Fruit fly (Drosophila melanogaster) whole organism, embryonic: Measurements from ENCODE around the gene CG46430.

Source experiments
- ATbp ChIP-seq: fragments of 200-800 bp; sonication (Bioruptor generic); optimal IDR thresholded peaks from 2 replicates; lab custom pipeline; 2017; ENCODE audit warnings: missing biosample characterization, mild to moderate bottlenecking, missing genetic modification characterization, missing genetic modification reagents
- Bgb ChIP-seq: fragments of 200-800 bp; sonication (Bioruptor generic); IDR thresholded peaks from 2 replicates; pipeline ENCODE4 v1.3.6; 2022; ENCODE audit warnings: missing biosample characterization, missing genetic modification characterization; ENCODE audit not compliant: partially characterized antibody
- Bteb2 ChIP-seq: fragments of 200-800 bp; sonication (Bioruptor generic); optimal IDR thresholded peaks from 2 replicates; lab custom pipeline; 2016; ENCODE audit warnings: missing biosample characterization, missing genetic modification characterization
- CG10366 ChIP-seq: fragments of 200-800 bp; sonication (Bioruptor generic); IDR thresholded peaks from 2 replicates; pipeline ENCODE4 v1.3.6; 2022; ENCODE audit warnings: missing biosample characterization, missing genetic modification characterization
- CG10979 ChIP-seq: fragments of 200-800 bp; sonication (Bioruptor generic); optimal IDR thresholded peaks from 2 replicates; lab custom pipeline; 2018; ENCODE audit warnings: missing biosample characterization, mild to moderate bottlenecking, missing genetic modification characterization, moderate library complexity
- CG11504 ChIP-seq: fragments of 200-800 bp; sonication (Bioruptor generic); optimal IDR thresholded peaks from 3 replicates; lab custom pipeline; 2019; ENCODE audit warnings: missing biosample characterization, mild to moderate bottlenecking, missing genetic modification characterization, moderate library complexity
- CG12659 ChIP-seq: fragments of 200-800 bp; sonication (Bioruptor generic); optimal IDR thresholded peaks from 3 replicates; lab custom pipeline; 2017; ENCODE audit warnings: mild to moderate bottlenecking, missing biosample characterization, missing genetic modification reagents, missing genetic modification characterization
- CG13775 ChIP-seq: fragments of 200-800 bp; sonication (Bioruptor generic); optimal IDR thresholded peaks from 3 replicates; lab custom pipeline; 2017; ENCODE audit warnings: missing biosample characterization, mild to moderate bottlenecking, missing genetic modification characterization
- CG14710 ChIP-seq: fragments of 200-800 bp; sonication (Bioruptor generic); optimal IDR thresholded peaks from 3 replicates; lab custom pipeline; 2019; ENCODE audit warnings: missing biosample characterization, mild to moderate bottlenecking, missing genetic modification characterization, moderate library complexity
- CG15601 ChIP-seq: fragments of 200-800 bp; sonication (Bioruptor generic); optimal IDR thresholded peaks from 3 replicates; lab custom pipeline; 2019; ENCODE audit warnings: missing biosample characterization, mild to moderate bottlenecking, missing genetic modification characterization, moderate library complexity
- CG17186 ChIP-seq: fragments of 200-800 bp; sonication (Bioruptor generic); optimal IDR thresholded peaks from 3 replicates; lab custom pipeline; 2017; ENCODE audit warnings: missing biosample characterization, missing genetic modification reagents, missing genetic modification characterization
- CG17359 ChIP-seq: fragments of 200-800 bp; sonication (Bioruptor generic); optimal IDR thresholded peaks from 3 replicates; lab custom pipeline; 2018; ENCODE audit warnings: missing biosample characterization, mild to moderate bottlenecking, missing genetic modification characterization, moderate library complexity
- CG18262 ChIP-seq: fragments of 200-800 bp; optimal IDR thresholded peaks from 3 replicates; lab custom pipeline; 2019; ENCODE audit warnings: missing biosample characterization, mild to moderate bottlenecking, missing genetic modification characterization, moderate library complexity
- CG1832 ChIP-seq: fragments of 200-800 bp; sonication (Bioruptor generic); optimal IDR thresholded peaks from 2 replicates; lab custom pipeline; 2017; ENCODE audit warnings: missing biosample characterization, mild to moderate bottlenecking, missing genetic modification characterization, inconsistent platforms
- CG18764 ChIP-seq: fragments of 200-800 bp; sonication (Bioruptor generic); optimal IDR thresholded peaks from 3 replicates; lab custom pipeline; 2016; ENCODE audit warnings: missing biosample characterization, missing genetic modification characterization
- CG2889 ChIP-seq: fragments of 200-800 bp; sonication (Bioruptor generic); IDR thresholded peaks from 3 replicates; pipeline ENCODE4 v1.3.6; 2022; ENCODE audit warnings: missing biosample characterization, missing genetic modification characterization
- CG4360 ChIP-seq: fragments of 200-800 bp; sonication (Bioruptor generic); IDR thresholded peaks from 2 replicates; pipeline ENCODE4 v1.3.6; 2022; ENCODE audit warnings: missing biosample characterization, missing genetic modification characterization
- CG4820 ChIP-seq: fragments of 200-800 bp; sonication (Bioruptor generic); optimal IDR thresholded peaks from 3 replicates; lab custom pipeline; 2016; ENCODE audit warnings: missing biosample characterization, missing genetic modification characterization
- CG5180 ChIP-seq: fragments of 200-800 bp; sonication (Bioruptor generic); optimal IDR thresholded peaks from 3 replicates; lab custom pipeline; 2017; ENCODE audit warnings: missing biosample characterization, missing genetic modification characterization, mild to moderate bottlenecking, moderate library complexity, missing genetic modification reagents
- CG6254 ChIP-seq: fragments of 200-800 bp; sonication (Bioruptor generic); optimal IDR thresholded peaks from 3 replicates; lab custom pipeline; 2017; ENCODE audit warnings: mild to moderate bottlenecking, missing biosample characterization, missing genetic modification reagents, missing genetic modification characterization
- CG6654 ChIP-seq: fragments of 200-800 bp; sonication (Bioruptor generic); optimal IDR thresholded peaks from 2 replicates; lab custom pipeline; 2017; ENCODE audit warnings: missing biosample characterization, mild to moderate bottlenecking, missing genetic modification characterization
- CG7839 ChIP-seq: fragments of 200-800 bp; sonication (Bioruptor generic); optimal IDR thresholded peaks from 3 replicates; lab custom pipeline; 2018; ENCODE audit warnings: missing biosample characterization, mild to moderate bottlenecking, missing genetic modification characterization, moderate library complexity
- CoRest ChIP-seq: fragments of 200-800 bp; sonication (Bioruptor generic); optimal IDR thresholded peaks from 3 replicates; lab custom pipeline; 2018; ENCODE audit warnings: missing biosample characterization, mild to moderate bottlenecking, missing genetic modification characterization, moderate library complexity
- D19A ChIP-seq: fragments of 200-800 bp; optimal IDR thresholded peaks from 3 replicates; lab custom pipeline; 2019; ENCODE audit warnings: missing biosample characterization, mild to moderate bottlenecking, missing genetic modification characterization, moderate library complexity
- D19B ChIP-seq: fragments of 200-800 bp; sonication (Bioruptor generic); optimal IDR thresholded peaks from 2 replicates; lab custom pipeline; 2017; ENCODE audit warnings: missing biosample characterization, mild to moderate bottlenecking, missing genetic modification characterization
- Ets65A ChIP-seq: fragments of 200-800 bp; sonication (Bioruptor generic); peaks from one replicate; lab custom pipeline; 2016; ENCODE audit warnings: missing biosample characterization, missing genetic modification characterization
- Poxn ChIP-seq: fragments of 200-800 bp; sonication (Bioruptor generic); IDR thresholded peaks from 2 replicates; pipeline ENCODE4 v1.3.6; 2022; ENCODE audit warnings: missing biosample characterization, missing genetic modification characterization
- Scr ChIP-seq: fragments of 200-800 bp; sonication (Bioruptor generic); IDR thresholded peaks from 2 replicates; pipeline ENCODE4 v1.3.6; 2022; ENCODE audit warnings: missing biosample characterization, missing genetic modification characterization; ENCODE audit not compliant: partially characterized antibody
- Sox100B ChIP-seq: fragments of 200-800 bp; sonication (Bioruptor generic); optimal IDR thresholded peaks from 3 replicates; lab custom pipeline; 2018; ENCODE audit warnings: missing biosample characterization, mild to moderate bottlenecking, missing genetic modification characterization
- Ssrp ChIP-seq: fragments of 200-800 bp; sonication (Bioruptor generic); optimal IDR thresholded peaks from 2 replicates; lab custom pipeline; 2018; ENCODE audit warnings: missing biosample characterization, mild to moderate bottlenecking, missing genetic modification characterization, moderate library complexity
- Stat92E ChIP-seq, 3 experiments: fragments of >200 bp in 2 of 3; fragments of 200-800 bp in 1 of 3; sonication (Bioruptor generic) in 1 of 3; optimal IDR thresholded peaks; 2 replicates each; lab custom pipeline; 2017 to 2019; ENCODE audit warnings: missing biosample characterization in 3 of 3, missing genetic modification characterization in 3 of 3, mild to moderate bottlenecking in 1 of 3, moderate library complexity in 1 of 3
- Xbp1 ChIP-seq: fragments of 200-800 bp; sonication (Bioruptor generic); optimal IDR thresholded peaks from 3 replicates; lab custom pipeline; 2016; ENCODE audit warnings: missing biosample characterization, mild to moderate bottlenecking, missing genetic modification characterization
- al ChIP-seq: fragments of 200-800 bp; sonication (Bioruptor generic); IDR thresholded peaks from 2 replicates; pipeline ENCODE4 v1.3.6; 2022; ENCODE audit warnings: missing biosample characterization, missing genetic modification characterization
- bcd ChIP-seq: fragments of 200-800 bp; sonication (Bioruptor generic); optimal IDR thresholded peaks from 2 replicates; lab custom pipeline; 2017; ENCODE audit warnings: missing biosample characterization, mild to moderate bottlenecking, missing genetic modification characterization
- danr ChIP-seq: fragments of 200-800 bp; sonication (Bioruptor generic); IDR thresholded peaks from 2 replicates; pipeline ENCODE4 v1.3.6; 2022; ENCODE audit warnings: missing biosample characterization, missing genetic modification characterization
- dpn ChIP-seq, 2 experiments: fragments of 200-800 bp; sonication (Bioruptor generic); optimal IDR thresholded peaks; 3 replicates each; lab custom pipeline; 2016; ENCODE audit warnings: missing biosample characterization in 2 of 2, missing genetic modification characterization in 2 of 2
- dysf ChIP-seq: fragments of 200-800 bp; sonication (Bioruptor generic); IDR thresholded peaks from 3 replicates; pipeline ENCODE4 v1.3.6; 2022; ENCODE audit warnings: missing biosample characterization, missing genetic modification characterization
- grau ChIP-seq: fragments of 200-800 bp; optimal IDR thresholded peaks from 3 replicates; lab custom pipeline; 2019; ENCODE audit warnings: missing biosample characterization, mild to moderate bottlenecking, missing genetic modification characterization, moderate library complexity
- lab ChIP-seq: fragments of 200-800 bp; sonication (Bioruptor generic); optimal IDR thresholded peaks from 3 replicates; lab custom pipeline; 2017; ENCODE audit warnings: missing biosample characterization, missing genetic modification characterization, mild to moderate bottlenecking, moderate library complexity, missing genetic modification reagents
- nmo ChIP-seq: fragments of 200-800 bp; sonication (Bioruptor generic); optimal IDR thresholded peaks from 2 replicates; lab custom pipeline; 2018; ENCODE audit warnings: missing biosample characterization, mild to moderate bottlenecking, missing genetic modification characterization, moderate library complexity
- oc ChIP-seq: fragments of 200-800 bp; sonication (Bioruptor generic); optimal IDR thresholded peaks from 2 replicates; lab custom pipeline; 2018; ENCODE audit warnings: missing biosample characterization, mild to moderate bottlenecking, missing genetic modification characterization, moderate library complexity
- phol ChIP-seq: fragments of 200-800 bp; sonication (Bioruptor generic); optimal IDR thresholded peaks from 3 replicates; lab custom pipeline; 2018; ENCODE audit warnings: missing biosample characterization, mild to moderate bottlenecking, missing genetic modification characterization, moderate library complexity
- row ChIP-seq: fragments of 200-800 bp; sonication (Bioruptor generic); IDR thresholded peaks from 3 replicates; pipeline ENCODE4 v1.3.6; 2022; ENCODE audit warnings: missing biosample characterization, missing genetic modification characterization
- sisA ChIP-seq: fragments of 200-800 bp; sonication (Bioruptor generic); IDR thresholded peaks from 2 replicates; pipeline ENCODE4 v1.3.6; 2022; ENCODE audit warnings: missing biosample characterization, missing genetic modification characterization
- sqz ChIP-seq: fragments of 200-800 bp; sonication (Bioruptor generic); optimal IDR thresholded peaks from 3 replicates; lab custom pipeline; 2018; ENCODE audit warnings: missing biosample characterization, mild to moderate bottlenecking, missing genetic modification characterization
- unc-4 ChIP-seq: fragments of 200-800 bp; sonication (Bioruptor generic); IDR thresholded peaks from 2 replicates; pipeline ENCODE4 v1.3.6; 2022; ENCODE audit warnings: missing biosample characterization, missing genetic modification characterization; ENCODE audit not compliant: partially characterized antibody
- wor ChIP-seq: fragments of 200-800 bp; sonication (Bioruptor generic); IDR thresholded peaks from 2 replicates; pipeline ENCODE4 v1.3.6; 2022; ENCODE audit warnings: missing biosample characterization, missing genetic modification characterization
- z ChIP-seq: fragments of 200-800 bp; sonication (Bioruptor generic); IDR thresholded peaks from 3 replicates; pipeline ENCODE4 v1.3.6; 2022; ENCODE audit warnings: missing biosample characterization, missing genetic modification characterization

Gene CG46430

DNA sequence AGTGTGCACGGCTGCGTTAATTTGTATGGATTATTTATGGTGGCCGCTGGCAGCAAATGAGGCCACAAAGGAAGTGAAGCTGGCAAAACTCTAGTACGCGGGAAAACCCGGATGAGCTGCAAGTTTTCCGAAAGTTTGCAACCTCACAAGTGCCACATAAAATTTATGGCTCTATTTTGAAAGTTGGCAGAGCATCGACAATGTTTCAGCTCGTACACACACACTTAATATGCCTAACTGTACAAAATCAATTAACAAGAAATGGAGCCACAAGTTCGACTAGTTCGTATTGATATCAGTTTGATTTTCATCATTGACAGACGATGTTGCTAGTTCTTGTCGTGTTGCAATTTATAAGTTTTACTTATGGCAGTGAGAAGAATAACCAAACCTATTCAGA, at the start of gene CG46430:
Gene CG46430, plus strand, starts transcription at position 301 of the 400 bp plus-strand sequence.
- TF ChIP-seq CG1832 (GFP tag; lab: Kevin White, UChicago) (no peak), z (GFP tag; lab: Robert Waterston, UW) (no peak), Ets65A (peak; percentile 65), row (GFP tag; lab: Robert Waterston, UW) (no peak), Poxn (GFP tag; lab: Robert Waterston, UW) (no peak)

DNA sequence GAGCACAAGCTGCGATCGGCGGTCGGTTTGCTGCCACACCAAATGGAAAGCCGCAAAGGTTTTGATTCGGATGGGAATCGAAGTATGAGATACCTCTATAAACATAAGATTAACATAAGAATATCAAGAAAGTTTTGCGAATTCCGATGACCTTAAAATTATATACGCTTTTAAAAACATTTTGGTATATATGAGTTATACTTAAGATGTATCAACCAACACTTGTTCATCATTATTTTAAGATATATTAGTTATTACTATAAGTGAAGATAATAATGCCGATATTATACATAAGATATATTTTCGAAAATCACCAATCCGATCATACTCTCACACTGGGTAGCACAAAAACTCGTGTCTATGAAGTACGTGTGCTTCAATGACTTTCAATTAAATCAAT, 49.6 kb upstream of the CG46430 start:
- TF ChIP-seq Bgb (GFP tag; lab: Robert Waterston, UW) = no peak
- TF ChIP-seq sisA (GFP tag; lab: Robert Waterston, UW) = no peak
- peak; percentile 77 for TF ChIP-seq CG11504
- peak; percentile 29 for TF ChIP-seq CG15601
- TF ChIP-seq oc = peak; percentile 39
- peak; percentile 24 for TF ChIP-seq D19B (GFP tag; lab: Kevin White, UChicago)
- peak; percentile 2 for TF ChIP-seq CG12659 (GFP tag; lab: Kevin White, UChicago)
- TF ChIP-seq bcd (GFP tag; lab: Kevin White, UChicago) = peak; percentile 21
- peak; percentile 72 for TF ChIP-seq phol (tag; lab: Kevin White, UChicago)
- peak; percentile 61 for TF ChIP-seq CG10979 (tag; lab: Kevin White, UChicago)
- TF ChIP-seq Scr (GFP tag; lab: Robert Waterston, UW) = no peak
- TF ChIP-seq lab (GFP tag; lab: Kevin White, UChicago) = peak; percentile 11
- TF ChIP-seq dpn (GFP tag; optimal IDR thresholded peaks at IDR 0.05; lab: Kevin White, UChicago) = peak in 1 of 2 experiments; percentile 42
- TF ChIP-seq CG6254 (GFP tag; lab: Kevin White, UChicago) = peak; percentile 41
- TF ChIP-seq CG14710 = peak; percentile 21
- TF ChIP-seq CG5180 (GFP tag; lab: Kevin White, UChicago) = peak; percentile 11
- TF ChIP-seq CG2889 (GFP tag; lab: Robert Waterston, UW) = no peak
- peak; percentile 18 for TF ChIP-seq CG4820 (GFP tag; lab: Kevin White, UChicago)
- no peak for TF ChIP-seq CG18764
- peak; percentile 49 for TF ChIP-seq CG7839 (tag; lab: Kevin White, UChicago)
- TF ChIP-seq Ssrp (tag; lab: Kevin White, UChicago) = peak; percentile 64
- peak; percentile 12 for TF ChIP-seq CG6654 (GFP tag; lab: Kevin White, UChicago)
- TF ChIP-seq CG17186 = no peak
- TF ChIP-seq sqz = no peak
- peak; percentile 55 for TF ChIP-seq CG18262 (tag; lab: Kevin White, UChicago)
- TF ChIP-seq wor = peak; percentile 49
- peak; percentile 37 for TF ChIP-seq Xbp1 (GFP tag; lab: Kevin White, UChicago)
- TF ChIP-seq nmo (GFP tag; lab: Kevin White, UChicago) = peak; percentile 74
- TF ChIP-seq Bteb2 (GFP tag; lab: Kevin White, UChicago) = no peak
- no peak for TF ChIP-seq unc-4 (GFP tag; lab: Robert Waterston, UW)
- no peak for TF ChIP-seq Stat92E (GFP tag; optimal IDR thresholded peaks at IDR 0.05; lab: Kevin White, UChicago)
- peak; percentile 32 for TF ChIP-seq ATbp
- 0 out of 2 replicates have a peak, but pooled peaks have one; percentile 17 for TF ChIP-seq CG10366 (GFP tag; lab: Robert Waterston, UW)
- no peak for TF ChIP-seq danr
- peak; percentile 63 for TF ChIP-seq D19A (tag; lab: Kevin White, UChicago)
- no peak for TF ChIP-seq CG4360 (GFP tag; lab: Robert Waterston, UW)
- peak; percentile 64 for TF ChIP-seq grau
- no peak for TF ChIP-seq CG13775 (GFP tag; lab: Kevin White, UChicago)
- TF ChIP-seq dysf = peak; percentile 48; the same call in 2 of the 3 replicates
- peak; percentile 21 for TF ChIP-seq CG17359 (tag; lab: Kevin White, UChicago)
- peak; percentile 72 for TF ChIP-seq CoRest (tag; lab: Kevin White, UChicago)
- no peak for TF ChIP-seq al
- TF ChIP-seq Sox100B (GFP tag; lab: Kevin White, UChicago) = peak; percentile 65
